Worm (Caenorhabditis elegans): ENCODE results near the gene rec-8.

rec-8 gene

ce11 chrIV:13392230-13392629 lies 39.2 kb upstream of the rec-8 start:
- no peak for TF ChIP-seq elt-3 (tag; optimal IDR thresholded peaks at IDR 0.05)
- no peak for TF ChIP-seq snpc-4 (tag; optimal IDR thresholded peaks at IDR 0.05)
- TF ChIP-seq ceh-83 (GFP tag; optimal IDR thresholded peaks at IDR 0.05), result no peak
- TF ChIP-seq ceh-43 (GFP tag; optimal IDR thresholded peaks at IDR 0.05), result no peak
- TF ChIP-seq lin-32 (GFP tag; optimal IDR thresholded peaks at IDR 0.05), result no peak
- TF ChIP-seq ztf-11 (tag; optimal IDR thresholded peaks at IDR 0.05), result no peak
- TF ChIP-seq lin-13 (tag; optimal IDR thresholded peaks at IDR 0.05), result no peak
- TF ChIP-seq nhr-28 (tag; optimal IDR thresholded peaks at IDR 0.05), result no peak

DNA sequence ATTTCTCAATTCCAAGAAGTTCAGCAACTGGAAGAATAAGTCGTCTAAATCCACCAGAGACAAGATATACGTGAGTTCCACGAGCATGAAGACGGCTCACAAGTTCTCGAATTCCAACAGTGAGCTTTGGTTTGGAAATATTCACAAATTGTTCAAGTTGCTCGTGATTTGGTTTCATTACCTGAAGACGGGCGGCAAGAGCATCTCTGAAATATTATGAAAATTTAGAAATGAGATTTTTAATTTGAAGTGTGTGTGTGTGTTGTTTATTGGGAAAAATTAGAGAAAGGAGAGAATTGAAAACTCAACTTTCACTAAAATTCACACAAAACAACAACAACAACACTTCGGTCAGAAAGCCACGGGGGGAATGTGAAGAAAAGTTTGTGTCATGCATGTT lies 37.8 kb upstream of the rec-8 start:
- TF ChIP-seq cnd-1 (tag; optimal IDR thresholded peaks at IDR 0.05), result no peak
- TF ChIP-seq ztf-11 (tag; optimal IDR thresholded peaks at IDR 0.05), result no peak
- no peak for TF ChIP-seq ceh-43 (GFP tag; optimal IDR thresholded peaks at IDR 0.05)
- no peak for TF ChIP-seq mls-2 (tag; optimal IDR thresholded peaks at IDR 0.05)
- no peak for TF ChIP-seq unc-39 (tag; optimal IDR thresholded peaks at IDR 0.05)
- no peak for TF ChIP-seq nhr-76 (tag; optimal IDR thresholded peaks at IDR 0.05)
- TF ChIP-seq ham-2 (GFP tag; optimal IDR thresholded peaks at IDR 0.05), result no peak
- no peak for TF ChIP-seq mep-1 (tag; optimal IDR thresholded peaks at IDR 0.05)
- no peak for TF ChIP-seq M03D4.4 (tag; optimal IDR thresholded peaks at IDR 0.05)
- TF ChIP-seq ceh-83 (GFP tag; optimal IDR thresholded peaks at IDR 0.05), result no peak
- no peak for TF ChIP-seq bed-3 (GFP tag; optimal IDR thresholded peaks at IDR 0.05)
- no peak for TF ChIP-seq lin-13 (tag; optimal IDR thresholded peaks at IDR 0.05)
- no peak for TF ChIP-seq unc-62 (GFP tag; optimal IDR thresholded peaks at IDR 0.05)

DNA sequence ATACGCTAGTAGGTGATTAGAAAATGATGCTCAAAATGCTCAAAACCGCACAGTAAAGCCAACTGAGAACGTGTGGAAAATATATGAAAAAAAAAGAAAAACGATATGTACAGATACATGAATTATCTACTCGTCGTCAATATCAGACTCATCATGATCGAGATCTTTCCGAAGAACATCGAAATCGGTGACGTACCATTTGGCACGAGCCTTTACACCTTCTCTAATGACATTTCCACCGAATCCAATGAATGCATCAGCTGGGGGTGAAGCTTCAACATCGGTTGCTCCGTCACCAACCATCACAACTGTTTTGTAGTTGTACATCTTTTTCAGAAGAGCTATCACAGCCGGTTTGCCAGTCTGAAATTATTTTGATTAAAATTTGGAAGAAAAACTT lies 36.2 kb upstream of the rec-8 start:
- no peak for TF ChIP-seq drap-1 (GFP tag; optimal IDR thresholded peaks at IDR 0.05)

DNA sequence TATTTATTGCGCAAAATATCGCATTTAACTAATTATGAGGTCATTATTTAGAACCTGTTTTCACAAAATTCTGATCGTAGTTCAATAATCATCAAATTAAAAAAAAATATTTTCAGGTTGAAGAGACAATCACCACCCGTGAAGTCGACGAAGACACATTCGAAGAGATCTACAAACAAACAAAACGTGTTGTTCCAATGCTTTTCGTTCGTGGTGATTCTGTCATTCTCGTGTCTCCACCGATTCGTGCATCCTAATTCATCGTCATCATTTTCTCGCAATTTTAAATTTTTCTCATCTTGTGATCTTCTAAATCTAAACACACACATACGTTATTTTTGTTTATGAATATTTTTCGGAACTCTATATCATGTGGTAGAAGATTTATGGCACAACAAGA lies 35.8 kb upstream of the rec-8 start:
- TF ChIP-seq ceh-43 (GFP tag; optimal IDR thresholded peaks at IDR 0.05) (no peak), nhr-237 (tag; optimal IDR thresholded peaks at IDR 0.05) (peak; percentile 3)

ce11 chrIV:13386903-13387302 lies 33.9 kb upstream of the rec-8 start, which contains the start of gene lsm-3:
Gene lsm-3, plus strand, starts transcription at chrIV:13387203.
- TF ChIP-seq hlh-1 (tag; optimal IDR thresholded peaks at IDR 0.05), result no peak
- TF ChIP-seq lsy-2 (tag; optimal IDR thresholded peaks at IDR 0.05), result no peak
- no peak for TF ChIP-seq unc-39 (tag; optimal IDR thresholded peaks at IDR 0.05)
- TF ChIP-seq unc-62 (GFP tag; optimal IDR thresholded peaks at IDR 0.05), result no peak
- no peak for TF ChIP-seq ztf-11 (tag; optimal IDR thresholded peaks at IDR 0.05)
- no peak for TF ChIP-seq bed-3 (GFP tag; optimal IDR thresholded peaks at IDR 0.05)
- TF ChIP-seq ceh-43 (GFP tag; optimal IDR thresholded peaks at IDR 0.05), result no peak
- TF ChIP-seq lin-13 (tag; optimal IDR thresholded peaks at IDR 0.05), result no peak
- TF ChIP-seq blmp-1 (tag; optimal IDR thresholded peaks at IDR 0.05), result no peak
- TF ChIP-seq mab-5 (tag; optimal IDR thresholded peaks at IDR 0.05), result no peak
- no peak for TF ChIP-seq nhr-12 (tag; optimal IDR thresholded peaks at IDR 0.05)
- TF ChIP-seq nhr-237 (tag; optimal IDR thresholded peaks at IDR 0.05), result no peak
- no peak for TF ChIP-seq zip-8 (tag; optimal IDR thresholded peaks at IDR 0.05)
- no peak for TF ChIP-seq nhr-28 (tag; optimal IDR thresholded peaks at IDR 0.05)
- TF ChIP-seq nhr-76 (tag; optimal IDR thresholded peaks at IDR 0.05), result no peak
- TF ChIP-seq mls-2 (tag; optimal IDR thresholded peaks at IDR 0.05), result no peak
- no peak for TF ChIP-seq elt-3 (tag; optimal IDR thresholded peaks at IDR 0.05)
- TF ChIP-seq mep-1 (tag; optimal IDR thresholded peaks at IDR 0.05), result no peak
- no peak for TF ChIP-seq unc-120 (tag; optimal IDR thresholded peaks at IDR 0.05; ENCODE audit: poor library complexity, severe bottlenecking)

ce11 chrIV:13386043-13386442 lies 33.0 kb upstream of the rec-8 start, which contains the start of the genes Y62E10A.20, Y62E10A.23 and mdt-9:
Gene Y62E10A.20, minus strand, starts transcription at chrIV:13386091.
Gene Y62E10A.23, plus strand, starts transcription at chrIV:13386324.
Gene mdt-9, plus strand, starts transcription at chrIV:13386380.
- peak; percentile 80 for TF ChIP-seq M03D4.4 (tag; optimal IDR thresholded peaks at IDR 0.05)
- TF ChIP-seq zip-8 (tag; optimal IDR thresholded peaks at IDR 0.05), result no peak
- peak; percentile 76 for TF ChIP-seq lsy-2 (tag; optimal IDR thresholded peaks at IDR 0.05)
- no peak for TF ChIP-seq tbx-8 (GFP tag; optimal IDR thresholded peaks at IDR 0.05)
- TF ChIP-seq nhr-237 (tag; optimal IDR thresholded peaks at IDR 0.05), result peak; percentile 66
- peak; percentile 64 for TF ChIP-seq pha-4 (tag; optimal IDR thresholded peaks at IDR 0.05)
- peak; percentile 64 for TF ChIP-seq nhr-76 (tag; optimal IDR thresholded peaks at IDR 0.05)
- TF ChIP-seq elt-3 (tag; optimal IDR thresholded peaks at IDR 0.05), result no peak
- peak; percentile 85 for TF ChIP-seq ham-2 (GFP tag; optimal IDR thresholded peaks at IDR 0.05)
- peak; percentile 63 for TF ChIP-seq lin-13 (tag; optimal IDR thresholded peaks at IDR 0.05)
- TF ChIP-seq flh-1 (GFP tag; optimal IDR thresholded peaks at IDR 0.05), result peak; percentile 21
- TF ChIP-seq ztf-11 (tag; optimal IDR thresholded peaks at IDR 0.05), result peak; percentile 72
- no peak for TF ChIP-seq elt-1 (tag; optimal IDR thresholded peaks at IDR 0.05; ENCODE audit: borderline replicate concordance, insufficient read depth)
- peak; percentile 62 for TF ChIP-seq nhr-28 (tag; optimal IDR thresholded peaks at IDR 0.05)
- no peak for TF ChIP-seq unc-39 (tag; optimal IDR thresholded peaks at IDR 0.05)
- peak; percentile 89 for TF ChIP-seq mep-1 (tag; optimal IDR thresholded peaks at IDR 0.05)
- peak; percentile 69 for TF ChIP-seq ceh-83 (GFP tag; optimal IDR thresholded peaks at IDR 0.05)
- peak; percentile 92 for TF ChIP-seq ces-1 (GFP tag; optimal IDR thresholded peaks at IDR 0.05)
- peak; percentile 74 for TF ChIP-seq ceh-43 (GFP tag; optimal IDR thresholded peaks at IDR 0.05)
- TF ChIP-seq lin-32 (GFP tag; optimal IDR thresholded peaks at IDR 0.05), result no peak
- TF ChIP-seq nhr-2 (tag; optimal IDR thresholded peaks at IDR 0.05), result peak; percentile 8
- TF ChIP-seq unc-120 (tag; optimal IDR thresholded peaks at IDR 0.05; ENCODE audit: poor library complexity, severe bottlenecking), result peak; percentile 72
- TF ChIP-seq nhr-12 (tag; optimal IDR thresholded peaks at IDR 0.05), result no peak
- peak; percentile 76 for TF ChIP-seq mls-2 (tag; optimal IDR thresholded peaks at IDR 0.05)
- no peak for TF ChIP-seq snpc-4 (tag; optimal IDR thresholded peaks at IDR 0.05)
- peak; percentile 75 for TF ChIP-seq drap-1 (GFP tag; optimal IDR thresholded peaks at IDR 0.05)
- TF ChIP-seq hlh-1 (tag; optimal IDR thresholded peaks at IDR 0.05), result peak; percentile 78
- no peak for TF ChIP-seq bed-3 (GFP tag; optimal IDR thresholded peaks at IDR 0.05)
- TF ChIP-seq blmp-1 (tag; optimal IDR thresholded peaks at IDR 0.05), result peak; percentile 57
- TF ChIP-seq cnd-1 (tag; optimal IDR thresholded peaks at IDR 0.05), result peak; percentile 58
- peak; percentile 43 for TF ChIP-seq unc-62 (GFP tag; optimal IDR thresholded peaks at IDR 0.05)
- peak; percentile 78 for TF ChIP-seq ceh-39 (tag; optimal IDR thresholded peaks at IDR 0.05)
- peak; percentile 89 for TF ChIP-seq sptf-1 (tag; optimal IDR thresholded peaks at IDR 0.05)
- no peak for TF ChIP-seq sem-2 (GFP tag; optimal IDR thresholded peaks at IDR 0.05)
